Worm (Caenorhabditis elegans) whole organism, L2 larva: ENCODE data around the gene yars-2.
"Not testable (repeated sequence)": the region's sequence is repeated elsewhere in the genome, so short reads cannot be mapped to it uniquely, and the experiment has no call there.

Experiments used
- C34F6.9 ChIP-seq: fragments of 150-350 bp; optimal IDR thresholded peaks from 2 replicates; lab custom pipeline; 2014; ENCODE audit warnings: missing biosample characterization, missing genetic modification characterization
- F13H6.1 ChIP-seq: sonication (generic microtip); optimal IDR thresholded peaks from 2 replicates; lab custom pipeline; 2016; ENCODE audit warnings: missing genetic modification characterization, missing compliant biosample characterization
- R02D3.7 ChIP-seq: fragments of 150-350 bp; optimal IDR thresholded peaks from 2 replicates; lab custom pipeline; 2014; ENCODE audit warnings: missing biosample characterization, missing genetic modification characterization
- Y55F3AM.14 ChIP-seq: fragments of 200-800 bp; sonication (Bioruptor generic); optimal IDR thresholded peaks from 2 replicates; lab custom pipeline; 2018; ENCODE audit warnings: mild to moderate bottlenecking, missing genetic modification characterization, missing compliant biosample characterization
- ZK546.5 ChIP-seq: sonication (generic microtip); optimal IDR thresholded peaks from 2 replicates; lab custom pipeline; 2017; ENCODE audit warnings: missing biosample characterization, missing genetic modification characterization
- alr-1 ChIP-seq: fragments of 150-350 bp; optimal IDR thresholded peaks from 2 replicates; lab custom pipeline; 2014; ENCODE audit warnings: missing biosample characterization, missing genetic modification characterization
- aly-2 ChIP-seq: fragments of 150-350 bp; optimal IDR thresholded peaks from 2 replicates; lab custom pipeline; 2014; ENCODE audit warnings: missing biosample characterization, missing genetic modification characterization
- ama-1 ChIP-seq: fragments of 150-350 bp; optimal IDR thresholded peaks from 2 replicates; lab custom pipeline; 2018; ENCODE audit warnings: inconsistent platforms
- blmp-1 ChIP-seq: sonication (generic microtip); optimal IDR thresholded peaks from 2 replicates; lab custom pipeline; 2017; ENCODE audit warnings: missing genetic modification characterization, mild to moderate bottlenecking, missing compliant biosample characterization, antibody characterized with exemption, moderate library complexity; ENCODE audit not compliant: insufficient read depth
- ceh-82 ChIP-seq: fragments of 150-350 bp; optimal IDR thresholded peaks from 2 replicates; lab custom pipeline; 2014; ENCODE audit warnings: missing biosample characterization, missing genetic modification characterization
- crh-2 ChIP-seq: sonication (generic microtip); optimal IDR thresholded peaks from 2 replicates; lab custom pipeline; 2017; ENCODE audit warnings: missing biosample characterization, missing genetic modification characterization
- dmd-4 ChIP-seq: sonication (generic microtip); optimal IDR thresholded peaks from 2 replicates; lab custom pipeline; 2017; ENCODE audit warnings: missing biosample characterization, missing genetic modification characterization
- elt-1 ChIP-seq: fragments of 150-350 bp; optimal IDR thresholded peaks from 2 replicates; lab custom pipeline; 2014; ENCODE audit warnings: missing biosample characterization, missing genetic modification characterization
- elt-3 ChIP-seq: sonication (generic microtip); optimal IDR thresholded peaks from 2 replicates; lab custom pipeline; 2017; ENCODE audit warnings: missing biosample characterization, missing genetic modification characterization
- fos-1 ChIP-seq: fragments of 150-350 bp; optimal IDR thresholded peaks from 2 replicates; lab custom pipeline; 2014; ENCODE audit warnings: missing biosample characterization, missing genetic modification characterization
- gmeb-1 ChIP-seq: fragments of 150-350 bp; optimal IDR thresholded peaks from 2 replicates; lab custom pipeline; 2014; ENCODE audit warnings: missing biosample characterization, missing genetic modification characterization
- lin-13 ChIP-seq: fragments of 150-350 bp; optimal IDR thresholded peaks from 2 replicates; lab custom pipeline; 2014; ENCODE audit warnings: missing biosample characterization, missing genetic modification reagents, missing genetic modification characterization
- lin-39 ChIP-seq: fragments of 150-350 bp; optimal IDR thresholded peaks from 2 replicates; lab custom pipeline; 2014; ENCODE audit warnings: missing biosample characterization, missing genetic modification reagents, missing genetic modification characterization
- lsy-2 ChIP-seq, 2 experiments: fragments of 150-350 bp in 1 of 2; sonication (generic microtip) in 1 of 2; optimal IDR thresholded peaks; 2 replicates each; lab custom pipeline; 2014 to 2017; ENCODE audit warnings: missing biosample characterization in 2 of 2, missing genetic modification characterization in 2 of 2
- mab-5 ChIP-seq: fragments of 150-350 bp; optimal IDR thresholded peaks from 2 replicates; lab custom pipeline; 2014; ENCODE audit warnings: missing biosample characterization, missing genetic modification characterization
- mbf-1 ChIP-seq: sonication (generic microtip); optimal IDR thresholded peaks from 2 replicates; lab custom pipeline; 2017; ENCODE audit warnings: missing biosample characterization, missing genetic modification characterization
- nhr-10 ChIP-seq: sonication (generic microtip); optimal IDR thresholded peaks from 2 replicates; lab custom pipeline; 2017; ENCODE audit warnings: missing biosample characterization, missing genetic modification characterization
- nhr-129 ChIP-seq: fragments of 150-350 bp; optimal IDR thresholded peaks from 2 replicates; lab custom pipeline; 2014; ENCODE audit warnings: missing biosample characterization, missing genetic modification characterization
- nhr-21 ChIP-seq: fragments of 150-350 bp; optimal IDR thresholded peaks from 2 replicates; lab custom pipeline; 2014; ENCODE audit warnings: missing biosample characterization, missing genetic modification characterization
- nhr-237 ChIP-seq: fragments of 150-350 bp; optimal IDR thresholded peaks from 2 replicates; lab custom pipeline; 2014; ENCODE audit warnings: missing biosample characterization, missing genetic modification characterization
- nhr-25 ChIP-seq: fragments of 150-350 bp; sonication (generic microtip); optimal IDR thresholded peaks from 3 replicates; lab custom pipeline; 2014; ENCODE audit warnings: missing biosample characterization, missing genetic modification characterization
- nhr-6 ChIP-seq: fragments of 150-350 bp; optimal IDR thresholded peaks from 2 replicates; lab custom pipeline; 2014; ENCODE audit warnings: missing biosample characterization, missing genetic modification characterization
- nhr-77 ChIP-seq: fragments of 150-350 bp; optimal IDR thresholded peaks from 2 replicates; lab custom pipeline; 2014; ENCODE audit warnings: missing biosample characterization, missing genetic modification characterization
- peb-1 ChIP-seq: fragments of 150-350 bp; optimal IDR thresholded peaks from 2 replicates; lab custom pipeline; 2014; ENCODE audit warnings: missing biosample characterization, missing genetic modification characterization
- sem-4 ChIP-seq: fragments of 150-350 bp; optimal IDR thresholded peaks from 2 replicates; lab custom pipeline; 2014; ENCODE audit warnings: missing biosample characterization, missing genetic modification reagents, missing genetic modification characterization
- skn-1 ChIP-seq: sonication (generic microtip); optimal IDR thresholded peaks from 2 replicates; lab custom pipeline; 2017; ENCODE audit warnings: missing biosample characterization, missing genetic modification characterization
- sma-3 ChIP-seq: sonication (generic microtip); optimal IDR thresholded peaks from 2 replicates; lab custom pipeline; 2016; ENCODE audit warnings: missing genetic modification reagents, missing genetic modification characterization, missing compliant biosample characterization
- sma-9 ChIP-seq, 2 experiments: fragments of 150-350 bp in 1 of 2; sonication (generic microtip) in 1 of 2; optimal IDR thresholded peaks; 2 replicates each; lab custom pipeline; 2014 to 2016; ENCODE audit warnings: missing genetic modification characterization in 2 of 2, mild to moderate bottlenecking in 1 of 2, missing biosample characterization in 1 of 2, missing compliant biosample characterization in 1 of 2, missing genetic modification reagents in 1 of 2, moderate library complexity in 1 of 2
- unc-39 ChIP-seq: fragments of 150-350 bp; optimal IDR thresholded peaks from 2 replicates; lab custom pipeline; 2014; ENCODE audit warnings: missing biosample characterization, missing genetic modification characterization
- unc-55 ChIP-seq: fragments of 150-350 bp; sonication (generic microtip); optimal IDR thresholded peaks from 3 replicates; lab custom pipeline; 2014; ENCODE audit warnings: missing biosample characterization, missing genetic modification reagents, missing genetic modification characterization
- unc-62 ChIP-seq: fragments of 150-350 bp; optimal IDR thresholded peaks from 2 replicates; lab custom pipeline; 2014; ENCODE audit warnings: missing biosample characterization, missing genetic modification reagents, missing genetic modification characterization
- ztf-1 ChIP-seq: fragments of 200-800 bp; sonication (Bioruptor generic); conservative IDR thresholded peaks from 2 replicates; pipeline ENCODE4 v1.3.6; 2022; ENCODE audit warnings: missing genetic modification characterization, missing compliant biosample characterization
- ztf-4 ChIP-seq: fragments of 150-350 bp; optimal IDR thresholded peaks from 2 replicates; lab custom pipeline; 2014; ENCODE audit warnings: missing biosample characterization, missing genetic modification characterization

yars-2 gene

DNA sequence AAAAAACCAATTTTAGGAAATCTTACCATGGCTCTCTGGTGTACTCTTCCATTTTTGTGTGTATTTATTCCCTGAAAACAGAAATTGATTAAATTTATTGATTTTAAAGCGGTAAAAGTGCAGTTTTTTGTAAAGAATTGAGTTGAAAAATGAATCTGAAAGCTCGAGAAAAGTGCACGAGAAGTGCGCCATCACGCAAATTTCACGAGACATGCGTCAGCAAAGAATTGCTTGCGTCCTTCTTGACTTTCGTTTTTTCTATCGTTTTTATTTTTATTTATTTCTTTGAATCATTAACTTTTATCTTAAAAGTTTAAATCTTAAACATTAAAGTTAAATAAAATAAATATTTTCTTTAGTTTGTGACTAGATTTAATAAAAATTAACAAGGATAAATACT, 33.0 kb upstream of the yars-2 start, which contains the start of gene timm-17B.1 (continued):
- no peak for TF ChIP-seq blmp-1 (tag; lab: Kevin White, UChicago)
- no peak for TF ChIP-seq ztf-1 (GFP tag; lab: Robert Waterston, UW)
- TF ChIP-seq nhr-237 (tag; lab: Kevin White, UChicago), result no peak
- peak; percentile 27 for TF ChIP-seq ama-1 (lab: Kevin White, UChicago)
- peak; percentile 93 to 96 for TF ChIP-seq lsy-2 (tag; optimal IDR thresholded peaks at IDR 0.05; lab: Kevin White, UChicago)
- TF ChIP-seq sem-4 (tag; lab: Kevin White, UChicago), result no peak
- TF ChIP-seq crh-2 (tag; lab: Kevin White, UChicago), result peak; percentile 74
- TF ChIP-seq lin-13 (GFP tag; lab: Kevin White, UChicago), result peak; percentile 60
- TF ChIP-seq dmd-4 (tag; lab: Kevin White, UChicago), result peak; percentile 2
- TF ChIP-seq alr-1 (tag; lab: Kevin White, UChicago), result no peak
- TF ChIP-seq, all 48 proteins: peak for 20

DNA sequence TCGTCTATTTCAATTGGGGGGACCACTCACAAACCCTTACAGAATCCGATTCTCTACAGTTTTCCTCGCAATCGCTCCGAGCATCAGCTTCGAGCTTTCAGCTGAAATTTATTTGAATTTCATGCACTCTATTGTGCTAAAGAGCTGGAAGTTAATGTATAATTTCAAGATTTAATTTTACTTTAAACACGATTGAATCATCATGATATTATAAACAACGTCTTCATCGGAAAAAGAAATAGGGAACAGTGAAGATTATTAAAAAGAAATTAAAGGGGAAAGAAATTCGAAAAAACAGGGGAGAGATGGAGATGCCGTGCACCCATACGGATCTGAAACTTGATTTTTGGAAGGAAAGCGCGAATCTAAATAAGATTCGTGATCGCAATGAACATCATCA, 31.7 kb upstream of the yars-2 start, which contains the start of gene hoe-1:
Gene hoe-1 (minus strand): TSS at position 101 of the 400 bp plus-strand sequence.
- TF ChIP-seq aly-2 (tag; lab: Kevin White, UChicago), result no peak
- no peak for TF ChIP-seq nhr-237 (tag; lab: Kevin White, UChicago)
- TF ChIP-seq unc-39 (tag; lab: Kevin White, UChicago), result no peak
- no peak for TF ChIP-seq R02D3.7 (tag; lab: Kevin White, UChicago)
- no peak for TF ChIP-seq skn-1 (tag; lab: Kevin White, UChicago)
- TF ChIP-seq mab-5 (tag; lab: Kevin White, UChicago), result no peak
- no peak for TF ChIP-seq mbf-1 (tag; lab: Kevin White, UChicago)
- TF ChIP-seq peb-1 (tag; lab: Kevin White, UChicago), result no peak
- TF ChIP-seq elt-1 (tag; lab: Kevin White, UChicago), result no peak
- TF ChIP-seq unc-62 (GFP tag; lab: Kevin White, UChicago), result no peak
- no peak for TF ChIP-seq nhr-25 (tag; lab: Kevin White, UChicago)

DNA sequence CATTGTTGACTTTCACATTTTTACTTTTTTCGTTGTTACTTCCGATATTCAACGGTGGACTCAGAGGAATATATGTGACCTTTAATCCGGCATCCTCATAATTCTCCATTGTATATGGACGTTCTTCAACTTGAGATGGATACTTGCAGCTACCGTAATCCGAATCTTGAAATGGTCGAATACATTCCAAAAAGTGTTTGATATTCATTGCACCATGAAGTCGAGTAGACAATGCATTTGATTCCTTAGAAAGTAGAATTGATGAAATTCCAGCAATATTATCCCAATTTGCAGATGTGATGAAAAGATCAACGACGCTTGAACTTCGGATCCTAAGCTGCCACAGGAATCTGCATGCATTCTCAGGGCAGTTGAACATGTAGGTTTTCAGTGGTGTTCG, 30.1 kb upstream of the yars-2 start:
- no peak for TF ChIP-seq mab-5 (tag; lab: Kevin White, UChicago)
- no peak for TF ChIP-seq ztf-4 (tag; lab: Kevin White, UChicago)
- TF ChIP-seq, all 48 proteins: peak for 0

DNA sequence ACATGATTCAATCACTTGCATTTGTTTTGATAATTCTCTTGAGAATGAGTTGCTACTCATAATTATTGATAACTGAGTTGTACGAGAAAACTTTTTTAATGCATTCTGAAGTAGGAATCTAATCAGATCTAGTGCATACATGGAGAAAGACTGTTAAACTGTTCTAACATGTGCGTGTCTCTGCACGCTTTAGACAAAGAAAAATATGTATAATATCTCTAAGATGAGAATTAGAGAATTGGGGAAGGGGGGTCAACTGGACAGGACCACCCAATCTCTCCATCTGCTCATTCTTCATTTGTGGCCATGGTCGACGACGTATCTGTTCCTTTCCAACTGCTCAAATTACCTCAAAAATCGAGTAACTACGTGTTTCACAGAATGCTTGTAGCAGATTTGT, 24.8 kb upstream of the yars-2 start, which contains the start of gene fbxb-78:
Gene fbxb-78 (plus strand): TSS at position 301 of the 400 bp plus-strand sequence.
- TF ChIP-seq ama-1 (lab: Kevin White, UChicago) (no peak), unc-39 (tag; lab: Kevin White, UChicago) (no peak), sem-4 (tag; lab: Kevin White, UChicago) (no peak), mab-5 (tag; lab: Kevin White, UChicago) (no peak), dmd-4 (tag; lab: Kevin White, UChicago) (no peak), fos-1 (tag; lab: Kevin White, UChicago) (no peak), sma-9 (GFP tag; optimal IDR thresholded peaks at IDR 0.05; lab: Kevin White, UChicago) (no peak), sma-9 (tag; optimal IDR thresholded peaks at IDR 0.05; lab: Kevin White, UChicago) (no peak), C34F6.9 (tag; lab: Kevin White, UChicago) (no peak), ztf-1 (GFP tag; lab: Robert Waterston, UW) (no peak), aly-2 (tag; lab: Kevin White, UChicago) (no peak), sma-3 (no peak), Y55F3AM.14 (no peak), elt-3 (tag; lab: Kevin White, UChicago) (no peak), ceh-82 (tag; lab: Kevin White, UChicago) (no peak), nhr-10 (no peak), lin-39 (no peak), nhr-237 (tag; lab: Kevin White, UChicago) (no peak), nhr-77 (no peak), ZK546.5 (tag; lab: Kevin White, UChicago) (no peak)
- TF ChIP-seq, all 48 proteins: peak for 0

DNA sequence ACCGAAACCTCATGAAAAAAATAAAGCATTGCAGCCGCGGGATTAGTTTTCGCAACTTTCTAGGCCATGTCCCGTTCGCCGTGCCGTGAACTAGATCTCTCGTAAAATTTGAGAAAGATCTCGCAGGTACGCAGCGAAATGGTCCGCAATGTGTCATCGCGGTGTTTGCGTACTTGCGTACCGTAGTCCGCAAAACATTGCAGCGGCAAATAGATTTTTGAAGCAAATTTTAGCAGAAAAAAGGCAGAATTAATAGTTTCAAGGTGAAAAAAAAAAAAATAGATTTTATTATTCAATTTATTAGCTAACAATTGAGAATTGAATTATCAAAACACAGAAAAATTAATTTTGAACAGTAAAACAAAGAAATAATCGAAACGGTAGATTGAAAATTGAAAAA, 15.5 kb upstream of the yars-2 start:
- TF ChIP-seq nhr-6 (tag; lab: Kevin White, UChicago) (peak; percentile 11), ceh-82 (tag; lab: Kevin White, UChicago) (peak; percentile 4), mab-5 (tag; lab: Kevin White, UChicago) (peak; percentile 68), sma-9 (GFP tag; optimal IDR thresholded peaks at IDR 0.05; lab: Kevin White, UChicago) (peak; percentile 53), ZK546.5 (tag; lab: Kevin White, UChicago) (peak; percentile 80), nhr-129 (tag; lab: Kevin White, UChicago) (peak; percentile 13), crh-2 (tag; lab: Kevin White, UChicago) (peak; percentile 67), C34F6.9 (tag; lab: Kevin White, UChicago) (peak; percentile 62), F13H6.1 (tag; lab: Kevin White, UChicago) (peak; percentile 90), sem-4 (tag; lab: Kevin White, UChicago) (peak; percentile 46), Y55F3AM.14 (peak; percentile 91), gmeb-1 (peak; percentile 65), lin-13 (GFP tag; lab: Kevin White, UChicago) (peak; percentile 72), sma-3 (peak; percentile 95), ztf-4 (tag; lab: Kevin White, UChicago) (peak; percentile 5), nhr-25 (tag; lab: Kevin White, UChicago) (peak; percentile 83), unc-55 (peak; percentile 58), fos-1 (tag; lab: Kevin White, UChicago) (peak; percentile 33), nhr-21 (tag; lab: Kevin White, UChicago) (peak; percentile 74), R02D3.7 (tag; lab: Kevin White, UChicago) (peak; percentile 34), lsy-2 (tag; optimal IDR thresholded peaks at IDR 0.05; lab: Kevin White, UChicago) (peak; percentile 97 to 98)
- not testable (repeated sequence) for TF ChIP-seq sma-9 (tag; optimal IDR thresholded peaks at IDR 0.05; lab: Kevin White, UChicago)
